Worm (Caenorhabditis elegans): ENCODE measurements around the gene ins-6.

The ins-6 gene

DNA sequence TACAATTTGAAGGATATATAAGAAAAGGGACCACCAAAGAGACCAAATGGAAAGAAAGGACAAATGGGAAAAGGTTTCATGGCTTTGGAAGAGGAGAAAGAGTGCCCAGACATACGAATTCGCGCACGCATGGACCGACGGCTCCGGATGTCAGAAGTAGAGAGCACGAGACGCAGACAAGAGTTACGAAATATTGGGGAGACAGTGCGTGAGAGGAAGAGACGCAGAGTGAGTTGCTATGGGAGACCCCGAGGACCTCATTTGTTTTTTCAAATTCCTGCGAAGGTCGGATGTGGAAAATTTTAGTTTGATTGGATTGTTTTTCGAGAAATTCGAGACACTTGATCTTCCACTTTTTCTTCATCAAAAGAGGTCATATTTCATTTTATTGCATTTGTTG, 33.6 kb upstream of the ins-6 start (continued):
- no peak for TF ChIP-seq set-16 (GFP tag; IDR thresholded peaks at IDR 0.05)

DNA sequence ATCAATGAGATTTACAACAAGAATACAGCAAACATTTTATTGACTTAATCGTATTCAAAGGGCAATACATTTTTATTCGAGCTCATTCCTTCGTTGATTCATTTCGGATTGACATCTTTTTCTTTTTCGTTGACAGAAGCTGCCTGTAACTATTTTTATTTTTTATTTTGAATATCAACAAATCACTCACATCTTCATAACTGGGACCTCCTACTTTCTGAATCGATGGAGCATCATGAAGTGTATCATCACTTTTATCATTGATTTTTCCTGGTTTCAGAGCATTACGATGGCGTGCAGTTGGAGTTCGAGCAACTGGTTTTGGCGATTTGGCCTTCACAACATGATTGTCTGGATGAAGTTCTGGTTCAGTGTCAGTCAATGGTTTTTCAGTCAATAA, 32.2 kb upstream of the ins-6 start, which contains the start of gene B0034.1:
TSS of gene B0034.1 (plus strand) at position 301 of the 400 bp plus-strand sequence.
- no peak for TF ChIP-seq Y105C5A.15 (GFP tag; IDR thresholded peaks at IDR 0.05)
- TF ChIP-seq hlh-11 (tag; optimal IDR thresholded peaks at IDR 0.05), result no peak
- TF ChIP-seq dmd-6 (GFP tag; IDR thresholded peaks at IDR 0.05), result no peak
- TF ChIP-seq duxl-1 (tag; optimal IDR thresholded peaks at IDR 0.05; ENCODE audit: poor library complexity), result no peak
- no peak for TF ChIP-seq R02D3.7 (tag; optimal IDR thresholded peaks at IDR 0.05)
- no peak for TF ChIP-seq php-3 (GFP tag; IDR thresholded peaks at IDR 0.05)
- TF ChIP-seq F10B5.3 (tag; optimal IDR thresholded peaks at IDR 0.05), result no peak
- TF ChIP-seq fkh-10 (GFP tag; optimal IDR thresholded peaks at IDR 0.05), result no peak
- TF ChIP-seq mep-1 (tag; optimal IDR thresholded peaks at IDR 0.05), result no peak
- no peak for TF ChIP-seq dpl-1 (GFP tag; optimal IDR thresholded peaks at IDR 0.05)
- no peak for TF ChIP-seq ceh-82 (tag; optimal IDR thresholded peaks at IDR 0.05)
- TF ChIP-seq ces-1 (GFP tag; optimal IDR thresholded peaks at IDR 0.05), result no peak
- TF ChIP-seq snpc-1.2 (GFP tag; IDR thresholded peaks at IDR 0.05), result no peak
- TF ChIP-seq hif-1 (tag; optimal IDR thresholded peaks at IDR 0.05), result no peak
- no peak for TF ChIP-seq nhr-42 (GFP tag; IDR thresholded peaks at IDR 0.05)
- no peak for TF ChIP-seq ZK546.5 (tag; optimal IDR thresholded peaks at IDR 0.05)

DNA sequence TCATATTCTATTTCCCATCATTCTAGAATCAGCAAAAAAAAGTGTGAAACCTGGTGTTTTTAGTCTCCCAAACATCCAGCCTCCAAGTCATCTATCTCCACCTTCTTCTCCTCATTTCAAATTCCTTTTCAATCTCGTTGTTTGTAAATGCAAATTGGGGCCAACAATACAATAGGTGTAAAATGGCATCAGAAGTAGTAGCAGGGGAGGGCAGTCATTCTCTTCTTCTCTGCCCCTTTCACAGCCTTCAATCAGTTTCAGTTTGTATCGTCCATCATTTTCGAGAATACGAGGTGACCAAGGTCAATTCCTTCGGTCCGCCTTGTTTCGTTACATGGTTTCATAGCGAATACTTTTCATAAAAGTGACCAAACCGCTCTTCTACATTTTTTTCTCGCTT, 30.9 kb upstream of the ins-6 start, which contains the start of gene B0034.4:
TSS of gene B0034.4 (minus strand) at position 229 of the 400 bp plus-strand sequence.
- TF ChIP-seq aha-1 (tag) (peak; percentile 59), unc-62 (GFP tag; optimal IDR thresholded peaks at IDR 0.05 in 1 of 2) (peak in 1 of 2 experiments; percentile 96), unc-62 (tag; optimal IDR thresholded peaks at IDR 0.05) (no peak), ama-1 (optimal IDR thresholded peaks at IDR 0.05) (no peak)

DNA sequence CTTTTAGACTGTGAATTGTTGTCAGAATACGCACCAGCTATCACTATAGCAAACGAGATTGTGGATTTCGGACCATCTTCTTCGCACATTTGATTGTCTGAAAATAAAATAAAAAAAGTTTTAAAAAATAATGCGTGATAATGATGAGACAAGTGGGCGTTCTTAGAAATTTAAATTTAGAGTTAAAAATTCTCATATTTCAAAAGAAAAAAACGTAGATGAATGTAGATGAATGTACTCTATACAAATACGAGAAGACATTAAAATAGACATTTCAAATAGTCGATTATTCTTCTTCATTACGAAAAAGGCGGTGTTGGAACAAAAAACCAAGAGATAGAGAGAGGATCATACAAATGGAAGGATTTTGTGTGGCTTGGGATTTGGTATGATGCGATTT, 25.4 kb upstream of the ins-6 start, which contains the start of gene B0034.5:
TSS of gene B0034.5 (minus strand) at position 101 of the 400 bp plus-strand sequence.
- TF ChIP-seq snpc-4 (tag; optimal IDR thresholded peaks at IDR 0.05), result no peak
- TF ChIP-seq T26A8.4 (GFP tag; IDR thresholded peaks at IDR 0.05), result no peak
- TF ChIP-seq ztf-11 (tag; optimal IDR thresholded peaks at IDR 0.05), result no peak
- no peak for TF ChIP-seq Y105C5A.15 (GFP tag; IDR thresholded peaks at IDR 0.05)
- TF ChIP-seq snpc-1.2 (GFP tag; IDR thresholded peaks at IDR 0.05), result no peak
- no peak for TF ChIP-seq Y48G9A.11 (GFP tag; IDR thresholded peaks at IDR 0.05)
- no peak for TF ChIP-seq ceh-32 (tag; optimal IDR thresholded peaks at IDR 0.05; ENCODE audit: poor library complexity)
- no peak for TF ChIP-seq saeg-2 (GFP tag; IDR thresholded peaks at IDR 0.05)
- no peak for TF ChIP-seq nhr-28 (tag; optimal IDR thresholded peaks at IDR 0.05)
- TF ChIP-seq F10B5.3 (tag; optimal IDR thresholded peaks at IDR 0.05), result no peak

DNA sequence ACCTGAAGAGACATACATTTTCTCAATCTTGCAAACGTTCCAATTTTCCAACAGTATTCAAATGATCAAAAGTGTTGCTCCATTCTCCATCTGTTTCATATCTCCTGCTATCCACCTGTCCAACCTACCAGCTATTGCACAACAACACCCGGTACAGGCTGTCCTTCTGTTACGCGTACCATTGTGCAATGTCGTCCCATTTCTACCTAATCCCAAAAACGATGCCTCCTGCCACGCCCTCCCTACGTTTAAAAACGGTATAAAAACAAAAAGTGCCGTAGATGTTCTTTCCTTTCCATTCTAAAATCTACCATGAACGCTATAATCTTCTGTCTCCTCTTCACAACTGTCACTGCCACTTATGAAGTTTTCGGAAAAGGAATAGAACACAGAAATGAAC, 12.0 kb upstream of the ins-6 start, which contains the start of gene ins-2:
TSS of gene ins-2 (plus strand) at position 301 of the 400 bp plus-strand sequence.
- TF ChIP-seq Y48G9A.11 (GFP tag; IDR thresholded peaks at IDR 0.05) (no peak), unc-62 (GFP tag; optimal IDR thresholded peaks at IDR 0.05 in 1 of 2) (peak in 1 of 2 experiments; percentile 80), unc-62 (tag; optimal IDR thresholded peaks at IDR 0.05) (no peak), arid-1 (GFP tag; conservative IDR thresholded peaks at IDR 0.05) (no peak), mdl-1 (tag; optimal IDR thresholded peaks at IDR 0.05) (no peak), ZK546.5 (tag; optimal IDR thresholded peaks at IDR 0.05) (no peak), ztf-11 (tag; optimal IDR thresholded peaks at IDR 0.05) (no peak)

DNA sequence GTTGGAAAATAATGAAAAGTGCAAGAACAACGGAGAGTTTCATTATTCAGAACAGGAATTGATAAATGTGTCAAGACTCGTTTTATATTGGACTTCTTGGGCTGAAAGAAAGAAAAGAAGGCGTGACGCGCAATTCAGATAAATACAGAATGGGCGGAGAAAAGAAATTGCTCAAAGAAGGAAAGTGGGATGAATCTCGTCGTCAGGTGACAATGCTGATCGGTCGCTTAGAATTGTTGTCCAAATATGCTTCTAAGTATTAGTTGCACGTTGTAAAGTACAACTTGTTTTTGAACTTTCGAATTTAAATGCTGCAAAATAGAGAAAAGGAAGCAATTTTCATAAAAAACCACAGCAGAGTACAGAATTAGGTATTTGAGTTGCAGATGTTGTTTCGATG, 9.6 kb upstream of the ins-6 start, which contains the start of gene ins-3:
TSS of gene ins-3 (minus strand) at position 101 of the 400 bp plus-strand sequence.
- TF ChIP-seq vab-7 (GFP tag; IDR thresholded peaks at IDR 0.05) (no peak), lin-1 (GFP tag; IDR thresholded peaks at IDR 0.05) (no peak), hlh-30 (tag; optimal IDR thresholded peaks at IDR 0.05; ENCODE audit: insufficient read depth) (no peak), mdl-1 (tag; optimal IDR thresholded peaks at IDR 0.05) (no peak), lin-39 (tag; optimal IDR thresholded peaks at IDR 0.05) (no peak), Y5F2A.4 (GFP tag; optimal IDR thresholded peaks at IDR 0.05) (no peak), Y75B8A.6 (GFP tag; IDR thresholded peaks at IDR 0.05) (no peak), fkh-10 (GFP tag; optimal IDR thresholded peaks at IDR 0.05) (no peak), egl-27 (tag; optimal IDR thresholded peaks at IDR 0.05) (no peak), pha-4 (GFP tag; IDR thresholded peaks at IDR 0.05) (no peak), pha-4 (tag; optimal IDR thresholded peaks at IDR 0.05) (no peak), nhr-102 (tag; optimal IDR thresholded peaks at IDR 0.05) (no peak), nhr-41 (GFP tag; IDR thresholded peaks at IDR 0.05) (no peak), sdz-12 (GFP tag; optimal IDR thresholded peaks at IDR 0.05) (no peak)

All from whole organism, L4 larva.